Fruit fly (Drosophila melanogaster): Measurements from ENCODE around the gene CG31415.
A peak's percentile ranks its signal among the peaks of the same experiment; 100 is the strongest.

CG31415 gene

DNA sequence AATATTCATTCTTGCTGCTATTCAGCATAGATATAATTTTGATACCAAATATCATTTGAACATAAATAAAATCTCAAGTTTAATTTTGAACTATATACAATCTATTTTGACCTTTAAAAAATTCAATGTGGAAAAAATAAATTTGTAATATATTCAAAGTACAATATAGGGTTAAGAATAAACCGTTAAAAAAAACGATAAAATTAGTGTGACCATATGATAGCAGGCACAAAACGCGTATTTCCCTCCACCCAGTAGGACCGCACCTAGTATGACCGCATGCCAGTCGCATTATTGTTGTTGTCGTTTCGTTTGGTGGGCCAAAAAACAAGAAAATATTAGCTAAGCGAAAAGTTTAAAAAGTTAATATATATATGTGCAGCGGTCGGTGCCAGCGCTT lies 49.7 kb downstream of the CG31415 start, which contains the start of gene CG8516 (continued):
- TF ChIP-seq lilli (GFP tag; optimal IDR thresholded peaks at IDR 0.05): peak; percentile 19
- TF ChIP-seq nom (GFP tag; optimal IDR thresholded peaks at IDR 0.05): no peak
- no peak for TF ChIP-seq tx (GFP tag; optimal IDR thresholded peaks at IDR 0.05)
- peak; percentile 90 for TF ChIP-seq CG4360 (GFP tag; IDR thresholded peaks at IDR 0.05)
- TF ChIP-seq lola (GFP tag; optimal IDR thresholded peaks at IDR 0.05): no peak
- TF ChIP-seq NK7.1 (GFP tag; optimal IDR thresholded peaks at IDR 0.05): no peak
- TF ChIP-seq fd96Cb (tag; optimal IDR thresholded peaks at IDR 0.05): no peak
- no peak for TF ChIP-seq crc (GFP tag; optimal IDR thresholded peaks at IDR 0.05)
- TF ChIP-seq CG30431 (GFP tag; optimal IDR thresholded peaks at IDR 0.05): no peak
- no peak for TF ChIP-seq eve (GFP tag; optimal IDR thresholded peaks at IDR 0.05)
- no peak for TF ChIP-seq ind (GFP tag; optimal IDR thresholded peaks at IDR 0.05)
- no peak for TF ChIP-seq CG8290 (GFP tag; optimal IDR thresholded peaks at IDR 0.05)
- no peak for TF ChIP-seq CG8290 (tag; optimal IDR thresholded peaks at IDR 0.05)
- peak; percentile 48 for TF ChIP-seq CG14710 (tag; optimal IDR thresholded peaks at IDR 0.05)
- TF ChIP-seq CG2120 (GFP tag; optimal IDR thresholded peaks at IDR 0.05): peak; percentile 41
- no peak for TF ChIP-seq usp (GFP tag; optimal IDR thresholded peaks at IDR 0.05)
- TF ChIP-seq nerfin-2 (GFP tag; IDR thresholded peaks at IDR 0.05; ENCODE audit: partially characterized antibody): no peak
- TF ChIP-seq wdn (GFP tag; IDR thresholded peaks at IDR 0.05): no peak
- no peak; the same call in 1 of the 2 replicates for TF ChIP-seq CG13287 (GFP tag; IDR thresholded peaks at IDR 0.05; ENCODE audit: partially characterized antibody)
- TF ChIP-seq CG9727 (GFP tag; optimal IDR thresholded peaks at IDR 0.05): no peak
- TF ChIP-seq oc (tag; optimal IDR thresholded peaks at IDR 0.05): no peak
- no peak for TF ChIP-seq wor (GFP tag; IDR thresholded peaks at IDR 0.05)
- no peak for TF ChIP-seq CG31224 (GFP tag; IDR thresholded peaks at IDR 0.05)
- no peak for TF ChIP-seq Vsx1 (GFP tag; optimal IDR thresholded peaks at IDR 0.05)
- TF ChIP-seq CG7372 (GFP tag; IDR thresholded peaks at IDR 0.05): no peak
- no peak for TF ChIP-seq gcm2 (GFP tag; optimal IDR thresholded peaks at IDR 0.05)
- no peak for TF ChIP-seq CG10321 (GFP tag; IDR thresholded peaks at IDR 0.05)
- TF ChIP-seq ro (GFP tag; IDR thresholded peaks at IDR 0.05): no peak
- TF ChIP-seq B-H1 (GFP tag; IDR thresholded peaks at IDR 0.05): no peak
- TF ChIP-seq CG8944 (GFP tag; optimal IDR thresholded peaks at IDR 0.05): no peak
- peak; percentile 21 for TF ChIP-seq Sin3A (optimal IDR thresholded peaks at IDR 0.05)
- TF ChIP-seq toy (GFP tag; IDR thresholded peaks at IDR 0.05): no peak
- no peak for TF ChIP-seq CG5953 (GFP tag; IDR thresholded peaks at IDR 0.05)
- no peak for TF ChIP-seq Eip74EF (GFP tag; optimal IDR thresholded peaks at IDR 0.05)
- TF ChIP-seq cas (GFP tag; IDR thresholded peaks at IDR 0.05): no peak
- no peak for TF ChIP-seq CG6813 (GFP tag; optimal IDR thresholded peaks at IDR 0.05)
- TF ChIP-seq Atf3 (GFP tag; optimal IDR thresholded peaks at IDR 0.05): peak; percentile 13
- peak; percentile 51 for TF ChIP-seq CG10267 (tag; optimal IDR thresholded peaks at IDR 0.05)
- no peak for TF ChIP-seq CG5180 (GFP tag; optimal IDR thresholded peaks at IDR 0.05)
- TF ChIP-seq CG3065 (GFP tag; optimal IDR thresholded peaks at IDR 0.05): no peak
- no peak for TF ChIP-seq salm (tag; optimal IDR thresholded peaks at IDR 0.05)
- no peak for TF ChIP-seq nerfin-1 (tag; optimal IDR thresholded peaks at IDR 0.05)
- TF ChIP-seq gsb-n (tag; optimal IDR thresholded peaks at IDR 0.05): no peak
- peak; percentile 43 for TF ChIP-seq Ets97D (GFP tag; optimal IDR thresholded peaks at IDR 0.05)
- TF ChIP-seq gsb (GFP tag; IDR thresholded peaks at IDR 0.05): no peak
- TF ChIP-seq Tbp (GFP tag; optimal IDR thresholded peaks at IDR 0.05): no peak
- TF ChIP-seq dimm (GFP tag; IDR thresholded peaks at IDR 0.05): no peak
- TF ChIP-seq CG17912 (GFP tag; optimal IDR thresholded peaks at IDR 0.05): peak; percentile 0
- no peak for TF ChIP-seq Dref (GFP tag; IDR thresholded peaks at IDR 0.05)
- no peak for TF ChIP-seq H15 (GFP tag; IDR thresholded peaks at IDR 0.05)
- no peak for TF ChIP-seq Mrtf (GFP tag; IDR thresholded peaks at IDR 0.05)
- TF ChIP-seq jumu (GFP tag; optimal IDR thresholded peaks at IDR 0.05): no peak
- no peak for TF ChIP-seq CG6654 (GFP tag; optimal IDR thresholded peaks at IDR 0.05)
